Worm (Caenorhabditis elegans) whole organism, L2 larva: Measurements from ENCODE around the gene ZC196.8.

Source experiments
- C34F6.9 ChIP-seq: fragments of 150-350 bp; optimal IDR thresholded peaks from 2 replicates; lab custom pipeline; 2014; ENCODE audit warnings: missing biosample characterization, missing genetic modification characterization
- F13H6.1 ChIP-seq: sonication (generic microtip); optimal IDR thresholded peaks from 2 replicates; lab custom pipeline; 2016; ENCODE audit warnings: missing genetic modification characterization, missing compliant biosample characterization
- R02D3.7 ChIP-seq: fragments of 150-350 bp; optimal IDR thresholded peaks from 2 replicates; lab custom pipeline; 2014; ENCODE audit warnings: missing biosample characterization, missing genetic modification characterization
- Y55F3AM.14 ChIP-seq: fragments of 200-800 bp; sonication (Bioruptor generic); optimal IDR thresholded peaks from 2 replicates; lab custom pipeline; 2018; ENCODE audit warnings: mild to moderate bottlenecking, missing genetic modification characterization, missing compliant biosample characterization
- alr-1 ChIP-seq: fragments of 150-350 bp; optimal IDR thresholded peaks from 2 replicates; lab custom pipeline; 2014; ENCODE audit warnings: missing biosample characterization, missing genetic modification characterization
- aly-2 ChIP-seq: fragments of 150-350 bp; optimal IDR thresholded peaks from 2 replicates; lab custom pipeline; 2014; ENCODE audit warnings: missing biosample characterization, missing genetic modification characterization
- ama-1 ChIP-seq: fragments of 150-350 bp; optimal IDR thresholded peaks from 2 replicates; lab custom pipeline; 2018; ENCODE audit warnings: inconsistent platforms
- blmp-1 ChIP-seq: sonication (generic microtip); optimal IDR thresholded peaks from 2 replicates; lab custom pipeline; 2017; ENCODE audit warnings: missing genetic modification characterization, mild to moderate bottlenecking, missing compliant biosample characterization, antibody characterized with exemption, moderate library complexity; ENCODE audit not compliant: insufficient read depth
- ceh-16 ChIP-seq: fragments of 150-350 bp; optimal IDR thresholded peaks from 2 replicates; lab custom pipeline; 2014; ENCODE audit warnings: missing biosample characterization, missing genetic modification characterization
- ceh-82 ChIP-seq: fragments of 150-350 bp; optimal IDR thresholded peaks from 2 replicates; lab custom pipeline; 2014; ENCODE audit warnings: missing biosample characterization, missing genetic modification characterization
- crh-2 ChIP-seq: sonication (generic microtip); optimal IDR thresholded peaks from 2 replicates; lab custom pipeline; 2017; ENCODE audit warnings: missing biosample characterization, missing genetic modification characterization
- dmd-4 ChIP-seq: sonication (generic microtip); optimal IDR thresholded peaks from 2 replicates; lab custom pipeline; 2017; ENCODE audit warnings: missing biosample characterization, missing genetic modification characterization
- egl-27 ChIP-seq: sonication (generic microtip); optimal IDR thresholded peaks from 3 replicates; lab custom pipeline; 2017; ENCODE audit warnings: missing biosample characterization, missing genetic modification reagents, missing genetic modification characterization
- elt-1 ChIP-seq: fragments of 150-350 bp; optimal IDR thresholded peaks from 2 replicates; lab custom pipeline; 2014; ENCODE audit warnings: missing biosample characterization, missing genetic modification characterization
- elt-3 ChIP-seq: sonication (generic microtip); optimal IDR thresholded peaks from 2 replicates; lab custom pipeline; 2017; ENCODE audit warnings: missing biosample characterization, missing genetic modification characterization
- lin-11 ChIP-seq: fragments of 150-350 bp; sonication (generic microtip); optimal IDR thresholded peaks from 2 replicates; lab custom pipeline; 2014; ENCODE audit warnings: missing biosample characterization, missing genetic modification characterization, inconsistent platforms, mixed read lengths
- lin-13 ChIP-seq: fragments of 150-350 bp; optimal IDR thresholded peaks from 2 replicates; lab custom pipeline; 2014; ENCODE audit warnings: missing biosample characterization, missing genetic modification reagents, missing genetic modification characterization
- lin-39 ChIP-seq: fragments of 150-350 bp; optimal IDR thresholded peaks from 2 replicates; lab custom pipeline; 2014; ENCODE audit warnings: missing biosample characterization, missing genetic modification reagents, missing genetic modification characterization
- lsy-2 ChIP-seq, 2 experiments: fragments of 150-350 bp in 1 of 2; sonication (generic microtip) in 1 of 2; optimal IDR thresholded peaks; 2 replicates each; lab custom pipeline; 2014 to 2017; ENCODE audit warnings: missing biosample characterization in 2 of 2, missing genetic modification characterization in 2 of 2
- mab-5 ChIP-seq: fragments of 150-350 bp; optimal IDR thresholded peaks from 2 replicates; lab custom pipeline; 2014; ENCODE audit warnings: missing biosample characterization, missing genetic modification characterization
- mbf-1 ChIP-seq: sonication (generic microtip); optimal IDR thresholded peaks from 2 replicates; lab custom pipeline; 2017; ENCODE audit warnings: missing biosample characterization, missing genetic modification characterization
- mdl-1 ChIP-seq, 2 experiments: fragments of 150-350 bp in 1 of 2; sonication (generic microtip) in 1 of 2; optimal IDR thresholded peaks; 2 replicates each; lab custom pipeline; 2017; ENCODE audit warnings: missing biosample characterization in 2 of 2, missing genetic modification characterization in 2 of 2
- nhr-11 ChIP-seq: fragments of 150-350 bp; optimal IDR thresholded peaks from 2 replicates; lab custom pipeline; 2014; ENCODE audit warnings: missing biosample characterization, missing genetic modification characterization
- nhr-129 ChIP-seq: fragments of 150-350 bp; optimal IDR thresholded peaks from 2 replicates; lab custom pipeline; 2014; ENCODE audit warnings: missing biosample characterization, missing genetic modification characterization
- nhr-21 ChIP-seq: fragments of 150-350 bp; optimal IDR thresholded peaks from 2 replicates; lab custom pipeline; 2014; ENCODE audit warnings: missing biosample characterization, missing genetic modification characterization
- nhr-23 ChIP-seq: fragments of 150-350 bp; optimal IDR thresholded peaks from 2 replicates; lab custom pipeline; 2014; ENCODE audit warnings: missing biosample characterization, missing genetic modification reagents, missing genetic modification characterization
- nhr-237 ChIP-seq: fragments of 150-350 bp; optimal IDR thresholded peaks from 2 replicates; lab custom pipeline; 2014; ENCODE audit warnings: missing biosample characterization, missing genetic modification characterization
- nhr-25 ChIP-seq: fragments of 150-350 bp; sonication (generic microtip); optimal IDR thresholded peaks from 3 replicates; lab custom pipeline; 2014; ENCODE audit warnings: missing biosample characterization, missing genetic modification characterization
- nhr-6 ChIP-seq: fragments of 150-350 bp; optimal IDR thresholded peaks from 2 replicates; lab custom pipeline; 2014; ENCODE audit warnings: missing biosample characterization, missing genetic modification characterization
- nhr-77 ChIP-seq: fragments of 150-350 bp; optimal IDR thresholded peaks from 2 replicates; lab custom pipeline; 2014; ENCODE audit warnings: missing biosample characterization, missing genetic modification characterization
- peb-1 ChIP-seq: fragments of 150-350 bp; optimal IDR thresholded peaks from 2 replicates; lab custom pipeline; 2014; ENCODE audit warnings: missing biosample characterization, missing genetic modification characterization
- sma-3 ChIP-seq: sonication (generic microtip); optimal IDR thresholded peaks from 2 replicates; lab custom pipeline; 2016; ENCODE audit warnings: missing genetic modification reagents, missing genetic modification characterization, missing compliant biosample characterization
- unc-39 ChIP-seq: fragments of 150-350 bp; optimal IDR thresholded peaks from 2 replicates; lab custom pipeline; 2014; ENCODE audit warnings: missing biosample characterization, missing genetic modification characterization
- unc-55 ChIP-seq: fragments of 150-350 bp; sonication (generic microtip); optimal IDR thresholded peaks from 3 replicates; lab custom pipeline; 2014; ENCODE audit warnings: missing biosample characterization, missing genetic modification reagents, missing genetic modification characterization
- unc-62 ChIP-seq: fragments of 150-350 bp; optimal IDR thresholded peaks from 2 replicates; lab custom pipeline; 2014; ENCODE audit warnings: missing biosample characterization, missing genetic modification reagents, missing genetic modification characterization
- ztf-1 ChIP-seq: fragments of 200-800 bp; sonication (Bioruptor generic); conservative IDR thresholded peaks from 2 replicates; pipeline ENCODE4 v1.3.6; 2022; ENCODE audit warnings: missing genetic modification characterization, missing compliant biosample characterization
- ztf-11 ChIP-seq: sonication (generic microtip); optimal IDR thresholded peaks from 2 replicates; lab custom pipeline; 2017; ENCODE audit warnings: missing biosample characterization, missing genetic modification characterization
- ztf-4 ChIP-seq: fragments of 150-350 bp; optimal IDR thresholded peaks from 2 replicates; lab custom pipeline; 2014; ENCODE audit warnings: missing biosample characterization, missing genetic modification characterization

The ZC196.8 gene

ce11 chrV:8762861-8763260 lies 40.8 kb upstream of the ZC196.8 start, which contains the start of gene B0507.8:
TSS of gene B0507.8 (minus strand) at chrV:8762961.
- TF ChIP-seq aly-2 (tag; lab: Kevin White, UChicago) (no peak), nhr-25 (tag; lab: Kevin White, UChicago) (no peak), elt-1 (tag; lab: Kevin White, UChicago) (no peak), unc-55 (GFP tag; lab: Kevin White, UChicago) (no peak), ztf-11 (no peak), mab-5 (no peak), lin-11 (tag; lab: Kevin White, UChicago) (no peak), Y55F3AM.14 (no peak), R02D3.7 (tag; lab: Kevin White, UChicago) (no peak), dmd-4 (no peak), ztf-1 (GFP tag; lab: Robert Waterston, UW) (no peak), peb-1 (tag; lab: Kevin White, UChicago) (no peak), alr-1 (tag; lab: Kevin White, UChicago) (no peak)

ce11 chrV:8760416-8760815 lies 38.4 kb upstream of the ZC196.8 start, which contains the start of gene ddn-1:
TSS of gene ddn-1 (minus strand) at chrV:8760516.
- TF ChIP-seq C34F6.9 (tag; lab: Kevin White, UChicago) (no peak), sma-3 (GFP tag; lab: Kevin White, UChicago) (no peak), ama-1 (lab: Kevin White, UChicago) (no peak), ceh-82 (tag; lab: Kevin White, UChicago) (no peak), unc-55 (GFP tag; lab: Kevin White, UChicago) (no peak), peb-1 (tag; lab: Kevin White, UChicago) (no peak), lin-13 (GFP tag; lab: Kevin White, UChicago) (no peak), nhr-11 (tag; lab: Kevin White, UChicago) (no peak), nhr-21 (tag; lab: Kevin White, UChicago) (no peak), blmp-1 (tag; lab: Kevin White, UChicago) (no peak), mdl-1 (tag; optimal IDR thresholded peaks at IDR 0.05; lab: Kevin White, UChicago) (no peak), lin-11 (tag; lab: Kevin White, UChicago) (no peak), crh-2 (tag; lab: Kevin White, UChicago) (no peak), F13H6.1 (no peak), lsy-2 (tag; optimal IDR thresholded peaks at IDR 0.05; lab: Kevin White, UChicago) (no peak), unc-62 (GFP tag; lab: Kevin White, UChicago) (no peak), lin-39 (tag; lab: Kevin White, UChicago) (no peak), nhr-6 (tag; lab: Kevin White, UChicago) (no peak), elt-1 (tag; lab: Kevin White, UChicago) (no peak)

ce11 chrV:8758618-8759017 lies 36.6 kb upstream of the ZC196.8 start, which contains the start of gene B0507.7:
TSS of gene B0507.7 (minus strand) at chrV:8758718.
- TF ChIP-seq nhr-129 (tag; lab: Kevin White, UChicago) (no peak), egl-27 (tag; lab: Kevin White, UChicago) (no peak), mdl-1 (tag; optimal IDR thresholded peaks at IDR 0.05; lab: Kevin White, UChicago) (no peak), sma-3 (GFP tag; lab: Kevin White, UChicago) (no peak), crh-2 (tag; lab: Kevin White, UChicago) (no peak), mbf-1 (tag; lab: Kevin White, UChicago) (no peak), unc-39 (no peak), nhr-6 (tag; lab: Kevin White, UChicago) (no peak), ztf-4 (tag; lab: Kevin White, UChicago) (no peak), F13H6.1 (no peak), peb-1 (tag; lab: Kevin White, UChicago) (no peak), nhr-237 (tag; lab: Kevin White, UChicago) (no peak), elt-3 (tag; lab: Kevin White, UChicago) (no peak), ceh-16 (no peak), nhr-25 (tag; lab: Kevin White, UChicago) (no peak), nhr-77 (no peak), ceh-82 (tag; lab: Kevin White, UChicago) (no peak), nhr-23 (tag; lab: Kevin White, UChicago) (no peak), blmp-1 (tag; lab: Kevin White, UChicago) (no peak), unc-62 (GFP tag; lab: Kevin White, UChicago) (no peak)
